Worm (Caenorhabditis elegans): Measurements from ENCODE around the gene irg-3.

The irg-3 gene

ce11 chrV:2639506-2639905, 47.1 kb downstream of the irg-3 start:
- peak; percentile 24; the same call in 1 of the 2 replicates for TF ChIP-seq lin-38 (GFP tag; IDR thresholded peaks at IDR 0.05)
- peak; percentile 69 for TF ChIP-seq set-16 (GFP tag; IDR thresholded peaks at IDR 0.05)
- TF ChIP-seq nhr-25 (tag; optimal IDR thresholded peaks at IDR 0.05; ENCODE audit: borderline replicate concordance, insufficient read depth) = no peak
